Worm (Caenorhabditis elegans) whole organism, late embryonic: ENCODE measurements around the gene crb-1.

Experiments used
- K02D7.2 ChIP-seq: sonication (generic microtip); optimal IDR thresholded peaks from 2 replicates; lab custom pipeline; 2017; ENCODE audit warnings: mild to moderate bottlenecking, missing genetic modification characterization, missing compliant biosample characterization
- K09A11.1 ChIP-seq: sonication (generic microtip); optimal IDR thresholded peaks from 2 replicates; lab custom pipeline; 2017; ENCODE audit warnings: antibody characterized with exemption, mild to moderate bottlenecking, missing genetic modification characterization, missing compliant biosample characterization; ENCODE audit not compliant: insufficient read depth
- Y22D7AL.16 ChIP-seq: sonication (generic microtip); optimal IDR thresholded peaks from 2 replicates; lab custom pipeline; 2016; ENCODE audit warnings: missing genetic modification characterization, missing compliant biosample characterization
- ama-1 ChIP-seq: fragments of 150-350 bp; optimal IDR thresholded peaks from 2 replicates; lab custom pipeline; 2014
- ceh-19 ChIP-seq: fragments of 200-800 bp; sonication (Bioruptor generic); optimal IDR thresholded peaks from 2 replicates; lab custom pipeline; 2018; ENCODE audit warnings: mild to moderate bottlenecking, missing genetic modification characterization, missing compliant biosample characterization
- ceh-30 ChIP-seq: fragments of 150-350 bp; optimal IDR thresholded peaks from 2 replicates; lab custom pipeline; 2014; ENCODE audit warnings: missing biosample characterization, missing genetic modification characterization
- ceh-31 ChIP-seq: sonication (generic microtip); optimal IDR thresholded peaks from 2 replicates; lab custom pipeline; 2016; ENCODE audit warnings: missing genetic modification characterization, missing compliant biosample characterization
- ceh-34 ChIP-seq: sonication (generic microtip); optimal IDR thresholded peaks from 2 replicates; lab custom pipeline; 2016; ENCODE audit warnings: mild to moderate bottlenecking, missing genetic modification characterization, missing compliant biosample characterization
- ceh-6 ChIP-seq: fragments of 200-800 bp; sonication (Bioruptor generic); optimal IDR thresholded peaks from 2 replicates; lab custom pipeline; 2018; ENCODE audit warnings: mild to moderate bottlenecking, missing genetic modification characterization, missing compliant biosample characterization
- che-1 ChIP-seq: sonication (generic microtip); optimal IDR thresholded peaks from 2 replicates; lab custom pipeline; 2016; ENCODE audit warnings: mild to moderate bottlenecking, missing genetic modification characterization, missing compliant biosample characterization
- dmd-4 ChIP-seq: sonication (generic microtip); optimal IDR thresholded peaks from 2 replicates; lab custom pipeline; 2016; ENCODE audit warnings: borderline replicate concordance, missing genetic modification characterization, missing compliant biosample characterization
- dve-1 ChIP-seq: sonication (generic microtip); optimal IDR thresholded peaks from 2 replicates; lab custom pipeline; 2017; ENCODE audit warnings: antibody characterized with exemption, mild to moderate bottlenecking, missing genetic modification characterization, missing compliant biosample characterization
- elt-4 ChIP-seq: sonication (generic microtip); optimal IDR thresholded peaks from 2 replicates; lab custom pipeline; 2016; ENCODE audit warnings: missing genetic modification characterization, missing compliant biosample characterization
- fkh-10 ChIP-seq: fragments of 150-350 bp; optimal IDR thresholded peaks from 2 replicates; lab custom pipeline; 2014; ENCODE audit warnings: missing biosample characterization, missing genetic modification reagents, missing genetic modification characterization
- fkh-6 ChIP-seq: sonication (generic microtip); optimal IDR thresholded peaks from 2 replicates; lab custom pipeline; 2016; ENCODE audit warnings: missing genetic modification characterization, missing compliant biosample characterization
- gmeb-2 ChIP-seq: sonication (generic microtip); optimal IDR thresholded peaks from 2 replicates; lab custom pipeline; 2016; ENCODE audit warnings: missing genetic modification characterization, inconsistent platforms, missing compliant biosample characterization
- hlh-13 ChIP-seq: fragments of 200-800 bp; sonication (Bioruptor generic); optimal IDR thresholded peaks from 2 replicates; lab custom pipeline; 2018; ENCODE audit warnings: mild to moderate bottlenecking, missing genetic modification characterization, missing compliant biosample characterization
- hlh-15 ChIP-seq: sonication (generic microtip); optimal IDR thresholded peaks from 2 replicates; lab custom pipeline; 2016; ENCODE audit warnings: missing genetic modification characterization, missing compliant biosample characterization
- hlh-6 ChIP-seq: sonication (generic microtip); optimal IDR thresholded peaks from 2 replicates; lab custom pipeline; 2016; ENCODE audit warnings: missing genotype, missing genetic modification characterization, missing compliant biosample characterization
- lim-6 ChIP-seq: sonication (generic microtip); optimal IDR thresholded peaks from 2 replicates; lab custom pipeline; 2016; ENCODE audit warnings: missing genetic modification characterization, missing compliant biosample characterization
- lin-11 ChIP-seq: fragments of 200-800 bp; sonication (Bioruptor generic); optimal IDR thresholded peaks from 2 replicates; lab custom pipeline; 2018; ENCODE audit warnings: mild to moderate bottlenecking, missing genetic modification characterization, missing compliant biosample characterization
- madf-2 ChIP-seq: sonication (generic microtip); optimal IDR thresholded peaks from 2 replicates; lab custom pipeline; 2017; ENCODE audit warnings: missing genetic modification characterization, missing compliant biosample characterization
- mec-3 ChIP-seq: sonication (generic microtip); optimal IDR thresholded peaks from 2 replicates; lab custom pipeline; 2016; ENCODE audit warnings: borderline replicate concordance, missing genetic modification characterization, missing compliant biosample characterization
- nfya-1 ChIP-seq: sonication (generic microtip); optimal IDR thresholded peaks from 2 replicates; lab custom pipeline; 2017; ENCODE audit warnings: missing genetic modification characterization, mild to moderate bottlenecking, missing compliant biosample characterization, antibody characterized with exemption, moderate library complexity
- nhr-11 ChIP-seq: fragments of 150-350 bp; optimal IDR thresholded peaks from 2 replicates; lab custom pipeline; 2014; ENCODE audit warnings: missing biosample characterization, missing genetic modification characterization
- pat-9 ChIP-seq: fragments of 200-800 bp; sonication (Bioruptor generic); optimal IDR thresholded peaks from 2 replicates; lab custom pipeline; 2018; ENCODE audit warnings: mild to moderate bottlenecking, missing genetic modification characterization, moderate library complexity, missing compliant biosample characterization
- pros-1 ChIP-seq: fragments of 150-350 bp; optimal IDR thresholded peaks from 2 replicates; lab custom pipeline; 2014; ENCODE audit warnings: missing biosample characterization, missing genetic modification reagents, missing genetic modification characterization
- rnt-1 ChIP-seq: sonication (generic microtip); optimal IDR thresholded peaks from 2 replicates; lab custom pipeline; 2016; ENCODE audit warnings: missing genetic modification characterization, missing compliant biosample characterization
- sdc-2 ChIP-seq: sonication (generic microtip); optimal IDR thresholded peaks from 2 replicates; lab custom pipeline; 2016; ENCODE audit warnings: missing genotype, missing genetic modification characterization, missing compliant biosample characterization
- syd-9 ChIP-seq: sonication (generic microtip); optimal IDR thresholded peaks from 2 replicates; lab custom pipeline; 2016; ENCODE audit warnings: mild to moderate bottlenecking, missing genetic modification characterization, moderate library complexity, missing compliant biosample characterization
- tbx-7 ChIP-seq: sonication (generic microtip); optimal IDR thresholded peaks from 2 replicates; lab custom pipeline; 2016; ENCODE audit warnings: missing genotype, missing genetic modification characterization, missing compliant biosample characterization
- ttx-3 ChIP-seq: sonication (generic microtip); optimal IDR thresholded peaks from 2 replicates; lab custom pipeline; 2016; ENCODE audit warnings: missing genetic modification reagents, missing genetic modification characterization, missing compliant biosample characterization
- unc-3 ChIP-seq, 2 experiments: fragments of 200-800 bp in 1 of 2; sonication (Bioruptor generic) in 1 of 2; sonication (generic microtip) in 1 of 2; conservative IDR thresholded peaks in 1 of 2; optimal IDR thresholded peaks in 1 of 2; 2 replicates each; pipeline versions ENCODE4 v1.3.6 to Lab custom; 2016 to 2022; ENCODE audit warnings: missing compliant biosample characterization in 2 of 2, missing genetic modification characterization in 2 of 2, missing genetic modification reagents in 1 of 2
- unc-42 ChIP-seq: sonication (generic microtip); optimal IDR thresholded peaks from 2 replicates; lab custom pipeline; 2016; ENCODE audit warnings: missing genotype, missing genetic modification characterization, missing compliant biosample characterization
- unc-86 ChIP-seq: sonication (generic microtip); optimal IDR thresholded peaks from 2 replicates; lab custom pipeline; 2016; ENCODE audit warnings: missing genetic modification characterization, missing compliant biosample characterization

crb-1 gene

DNA sequence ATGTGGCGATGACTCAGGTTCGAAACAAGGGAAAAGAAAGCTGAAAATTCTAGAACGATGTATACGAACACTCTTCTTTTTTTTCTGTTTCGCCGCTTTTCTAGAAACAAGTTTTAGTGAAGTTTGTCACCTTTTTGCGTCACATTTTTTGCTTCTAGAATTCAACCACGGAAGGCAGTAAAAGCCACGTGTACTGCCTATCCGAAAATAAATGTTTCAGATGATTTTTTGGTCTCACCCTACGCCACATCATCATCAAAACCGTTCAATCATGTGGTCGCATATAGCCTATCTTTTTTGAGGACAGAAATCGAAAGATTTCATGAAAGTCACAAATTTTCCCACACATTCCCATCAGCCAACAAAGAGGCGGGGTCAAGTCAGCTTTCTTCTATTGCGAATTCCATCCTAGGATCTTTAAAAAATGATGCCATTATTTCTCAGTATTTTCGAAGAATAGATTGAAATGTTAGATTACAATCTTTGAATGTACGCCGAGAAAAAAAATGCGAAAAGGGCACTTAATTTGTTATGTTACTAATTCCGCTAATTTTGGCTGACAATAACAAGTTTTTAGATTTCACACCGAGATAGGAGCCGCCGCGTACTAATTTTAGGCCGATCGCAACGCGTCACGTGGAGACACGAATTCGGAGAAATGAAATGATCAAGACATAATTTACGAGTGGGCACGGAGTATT, 10.2 kb upstream of the crb-1 start:
- TF ChIP-seq unc-42 (tag; lab: Kevin White, UChicago) (no peak), ceh-34 (no peak), ttx-3 (tag; lab: Kevin White, UChicago) (no peak), syd-9 (tag; lab: Kevin White, UChicago) (no peak), dmd-4 (tag; lab: Kevin White, UChicago) (no peak), pros-1 (tag; lab: Kevin White, UChicago) (no peak), sdc-2 (tag; lab: Kevin White, UChicago) (no peak), gmeb-2 (tag; lab: Kevin White, UChicago) (no peak), pat-9 (tag; lab: Kevin White, UChicago) (no peak), nhr-11 (tag; lab: Kevin White, UChicago) (no peak), hlh-15 (tag; lab: Kevin White, UChicago) (no peak), nfya-1 (tag; lab: Kevin White, UChicago) (no peak), hlh-13 (no peak), ceh-31 (tag; lab: Kevin White, UChicago) (no peak), unc-3 (GFP tag; conservative IDR thresholded peaks at IDR 0.05; lab: Robert Waterston, UW) (no peak), unc-3 (tag; optimal IDR thresholded peaks at IDR 0.05; lab: Kevin White, UChicago) (no peak), fkh-10 (GFP tag; lab: Kevin White, UChicago) (no peak), tbx-7 (no peak), madf-2 (tag; lab: Kevin White, UChicago) (no peak), ceh-30 (tag; lab: Kevin White, UChicago) (no peak)

- TF ChIP-seq ceh-6 (GFP tag; lab: Kevin White, UChicago) (no peak), hlh-6 (tag; lab: Kevin White, UChicago) (no peak), unc-42 (tag; lab: Kevin White, UChicago) (no peak), rnt-1 (tag; lab: Kevin White, UChicago) (no peak), fkh-6 (no peak), che-1 (tag; lab: Kevin White, UChicago) (no peak), hlh-15 (tag; lab: Kevin White, UChicago) (no peak), elt-4 (tag; lab: Kevin White, UChicago) (no peak), madf-2 (tag; lab: Kevin White, UChicago) (no peak), ama-1 (lab: Kevin White, UChicago) (no peak), ceh-19 (GFP tag; lab: Kevin White, UChicago) (no peak), dve-1 (tag; lab: Kevin White, UChicago) (no peak), K09A11.1 (tag; lab: Kevin White, UChicago) (no peak), mec-3 (tag; lab: Kevin White, UChicago) (no peak), lim-6 (tag; lab: Kevin White, UChicago) (no peak), unc-86 (tag; lab: Kevin White, UChicago) (no peak), K02D7.2 (tag; lab: Kevin White, UChicago) (no peak)
Measured at ce11 chrX:17422593-17422992, 8.8 kb upstream of the crb-1 start.

ce11 chrX:17421532-17422078, 7.8 kb upstream of the crb-1 start, which contains the start of gene osm-11:
osm-11 (minus strand) TSS chrX:17421582.
- TF ChIP-seq Y22D7AL.16 = no peak
- no peak for TF ChIP-seq lin-11 (tag; lab: Kevin White, UChicago)
- no peak for TF ChIP-seq unc-42 (tag; lab: Kevin White, UChicago)
- no peak for TF ChIP-seq ceh-30 (tag; lab: Kevin White, UChicago)
- TF ChIP-seq pat-9 (tag; lab: Kevin White, UChicago) = no peak
